Fruit fly (Drosophila melanogaster): ENCODE data around the gene Alp12.
A peak's percentile ranks its signal among the peaks of the same experiment; 100 is the strongest.

DNA sequence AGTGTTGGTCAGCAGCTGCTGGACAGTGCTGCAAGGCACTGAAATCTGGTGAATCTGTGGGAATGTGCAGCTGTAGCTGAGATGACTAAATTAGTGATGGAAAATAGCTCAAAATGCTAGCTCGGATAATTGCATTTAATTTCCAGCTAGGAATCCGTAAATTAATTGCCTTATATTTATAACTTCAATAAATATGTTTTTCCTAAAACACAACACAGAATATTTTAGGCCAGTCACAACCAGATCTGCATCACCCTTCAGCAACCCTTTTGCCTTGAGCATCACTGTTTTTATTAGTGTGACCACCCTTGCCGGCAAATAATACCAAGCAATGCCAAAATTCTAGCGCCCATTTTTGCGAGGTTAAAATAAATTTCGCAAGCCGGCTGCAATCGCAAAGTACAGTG is 20.9 kb downstream of the Alp12 start, which contains the start of gene Hs2st:
- TF ChIP-seq p53 (GFP tag; optimal IDR thresholded peaks at IDR 0.05) (peak; percentile 88), sd (tag; optimal IDR thresholded peaks at IDR 0.05) (peak; percentile 98), grn (GFP tag; optimal IDR thresholded peaks at IDR 0.05) (no peak), psq (GFP tag; optimal IDR thresholded peaks at IDR 0.05) (peak; percentile 83), sna (GFP tag; IDR thresholded peaks at IDR 0.05; ENCODE audit: partially characterized antibody) (no peak; the same call in 1 of the 2 replicates), zf30C (GFP tag; optimal IDR thresholded peaks at IDR 0.05) (no peak), Abd-B (GFP tag; optimal IDR thresholded peaks at IDR 0.05) (peak; percentile 94)

Data from whole organism, embryonic.